Fruit fly (Drosophila melanogaster): Measurements from ENCODE around the gene Tfb4.

The Tfb4 gene

dm6 chr2L:1120206-1120902 is 30.1 kb downstream of the Tfb4 start:
- no peak for TF ChIP-seq Dll (optimal IDR thresholded peaks at IDR 0.05)
- no peak for TF ChIP-seq psq (optimal IDR thresholded peaks at IDR 0.05)
- TF ChIP-seq usp (GFP tag; optimal IDR thresholded peaks at IDR 0.05) = no peak
- no peak for TF ChIP-seq EcR (GFP tag; optimal IDR thresholded peaks at IDR 0.05)
- no peak for TF ChIP-seq pan (optimal IDR thresholded peaks at IDR 0.05)
- no peak for TF ChIP-seq CG8478 (optimal IDR thresholded peaks at IDR 0.05)

DNA sequence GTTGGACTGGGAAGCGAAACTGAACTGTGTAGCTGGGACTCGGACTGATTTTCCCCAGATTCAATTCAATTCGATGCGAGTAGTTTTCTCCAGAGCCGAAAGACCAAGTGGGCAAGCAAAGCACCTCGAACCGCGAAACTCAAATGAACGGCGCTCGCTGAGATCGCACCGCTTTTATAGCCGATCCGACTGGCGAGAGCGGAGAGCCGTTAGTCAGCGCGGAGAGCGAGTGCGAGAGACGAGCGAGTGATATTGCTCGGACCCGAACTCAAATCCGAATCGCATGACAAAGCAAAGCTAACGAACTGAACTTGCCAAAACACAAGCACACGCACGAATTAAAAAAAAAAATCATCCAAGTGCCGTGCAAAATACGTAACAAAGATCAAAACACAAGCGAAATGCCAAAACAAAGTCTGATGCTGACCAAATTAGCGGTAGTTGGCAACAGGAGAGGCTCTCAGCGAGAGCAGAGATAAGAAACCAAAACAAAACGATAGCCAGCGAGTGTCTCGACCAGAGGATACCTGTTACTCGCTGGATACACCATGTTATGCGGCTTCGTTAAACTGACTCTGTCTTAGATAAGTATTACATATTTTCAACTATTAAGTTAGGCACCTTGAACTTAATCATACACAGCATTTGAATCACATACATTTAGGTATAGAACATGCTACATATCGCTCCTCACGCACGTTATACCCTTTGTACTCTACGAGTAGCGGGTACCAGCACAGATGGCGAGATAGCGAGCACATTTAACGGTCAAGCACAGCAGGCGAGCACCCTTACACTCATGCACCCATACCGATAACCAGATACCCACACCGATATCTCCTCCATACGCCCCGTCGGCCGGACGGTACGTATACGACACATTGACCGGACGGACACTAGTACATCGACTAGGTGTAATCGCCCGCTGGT is 31.3 kb downstream of the Tfb4 start:
- TF ChIP-seq EcR (GFP tag; optimal IDR thresholded peaks at IDR 0.05) = peak in 1 of 2 experiments; percentile 23
- TF ChIP-seq Dll (optimal IDR thresholded peaks at IDR 0.05) = peak; percentile 93
- no peak for TF ChIP-seq CG8478 (optimal IDR thresholded peaks at IDR 0.05)
- TF ChIP-seq pan (optimal IDR thresholded peaks at IDR 0.05) = peak; percentile 96

- TF ChIP-seq CG8478 (optimal IDR thresholded peaks at IDR 0.05) = no peak
- no peak for TF ChIP-seq Dll (optimal IDR thresholded peaks at IDR 0.05)
- no peak for TF ChIP-seq usp (GFP tag; optimal IDR thresholded peaks at IDR 0.05)
- TF ChIP-seq pan (optimal IDR thresholded peaks at IDR 0.05) = no peak
- no peak for TF ChIP-seq psq (optimal IDR thresholded peaks at IDR 0.05)
- TF ChIP-seq EcR (GFP tag; optimal IDR thresholded peaks at IDR 0.05) = no peak
Observed at dm6 chr2L:1118149-1118548, 32.3 kb downstream of the Tfb4 start.

- TF ChIP-seq CG8478 (optimal IDR thresholded peaks at IDR 0.05) (no peak), usp (GFP tag; optimal IDR thresholded peaks at IDR 0.05) (no peak), pan (optimal IDR thresholded peaks at IDR 0.05) (no peak), psq (optimal IDR thresholded peaks at IDR 0.05) (no peak)
Observed at dm6 chr2L:1116661-1117322, 33.7 kb downstream of the Tfb4 start.

DNA sequence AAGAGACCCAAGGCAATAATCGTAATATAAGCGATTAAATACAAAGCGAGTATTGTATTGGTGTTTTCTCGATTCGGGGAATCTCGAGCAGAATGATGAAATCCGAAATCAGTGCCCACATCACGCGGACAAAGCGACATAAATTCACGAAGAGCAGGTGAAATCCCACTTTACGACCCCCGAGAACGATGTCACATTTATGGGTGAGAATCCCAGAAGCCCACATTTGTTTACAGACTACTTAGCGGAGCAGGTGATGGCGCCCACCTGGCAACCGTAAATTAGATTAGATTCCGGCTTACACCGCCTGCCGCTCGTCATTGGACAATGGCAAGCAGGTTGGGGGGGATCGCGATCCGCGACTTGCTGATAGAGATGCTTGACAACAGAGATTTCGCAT is 36.2 kb downstream of the Tfb4 start:
- no peak for TF ChIP-seq usp (GFP tag; optimal IDR thresholded peaks at IDR 0.05)
- no peak for TF ChIP-seq CG8478 (optimal IDR thresholded peaks at IDR 0.05)

DNA sequence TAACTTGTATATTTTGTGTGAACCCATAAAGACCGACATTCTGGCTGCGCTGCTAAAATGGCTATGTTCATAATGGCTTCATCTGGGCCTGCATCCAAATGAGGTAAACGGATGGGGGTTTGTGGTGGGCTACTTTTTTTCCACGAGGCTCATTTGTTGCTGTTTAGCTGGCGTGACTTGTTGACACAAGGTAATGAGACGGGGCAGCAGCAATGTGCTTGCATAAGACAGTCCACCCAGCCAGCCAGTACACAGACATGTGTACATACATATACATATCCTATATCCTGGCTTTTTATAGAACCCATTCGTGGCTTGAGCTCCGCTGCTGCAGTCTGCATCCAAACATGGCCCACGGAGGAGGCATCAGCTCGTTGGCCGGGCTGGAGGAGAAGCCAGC is 37.8 kb downstream of the Tfb4 start, which contains the start of gene CG14340:
Gene CG14340, plus strand, starts transcription at position 301 of the 400 bp plus-strand sequence.
- TF ChIP-seq pan (optimal IDR thresholded peaks at IDR 0.05) (no peak), EcR (GFP tag; optimal IDR thresholded peaks at IDR 0.05) (no peak), psq (optimal IDR thresholded peaks at IDR 0.05) (no peak), usp (GFP tag; optimal IDR thresholded peaks at IDR 0.05) (no peak), CG8478 (optimal IDR thresholded peaks at IDR 0.05) (no peak), Dll (optimal IDR thresholded peaks at IDR 0.05) (no peak)

- TF ChIP-seq Dll (optimal IDR thresholded peaks at IDR 0.05) (peak; percentile 0), pan (optimal IDR thresholded peaks at IDR 0.05) (no peak), usp (GFP tag; optimal IDR thresholded peaks at IDR 0.05) (no peak), EcR (GFP tag; optimal IDR thresholded peaks at IDR 0.05) (no peak), psq (optimal IDR thresholded peaks at IDR 0.05) (no peak), CG8478 (optimal IDR thresholded peaks at IDR 0.05) (no peak)
Observed at dm6 chr2L:1108029-1108688, 42.3 kb downstream of the Tfb4 start, which contains the start of the genes PolrMT and CG14339. PolrMT (minus strand) TSS chr2L:1108373. CG14339 (plus strand) TSS chr2L:1108540.

- no peak for TF ChIP-seq EcR (GFP tag; optimal IDR thresholded peaks at IDR 0.05)
- TF ChIP-seq Dll (optimal IDR thresholded peaks at IDR 0.05) = peak; percentile 23
Observed at dm6 chr2L:1102349-1102748, 48.1 kb downstream of the Tfb4 start, which contains the start of gene CG4629. CG4629 (minus strand) TSS chr2L:1102504.
